Fruit fly (Drosophila melanogaster) whole organism, larva: ENCODE results near the gene inaE.

Experiments used
- noc ChIP-seq: fragments of 200-800 bp; sonication (Bioruptor generic); optimal IDR thresholded peaks from 3 replicates; lab custom pipeline; 2019; ENCODE audit warnings: missing biosample characterization, mild to moderate bottlenecking, missing genetic modification characterization, moderate library complexity

The inaE gene

DNA sequence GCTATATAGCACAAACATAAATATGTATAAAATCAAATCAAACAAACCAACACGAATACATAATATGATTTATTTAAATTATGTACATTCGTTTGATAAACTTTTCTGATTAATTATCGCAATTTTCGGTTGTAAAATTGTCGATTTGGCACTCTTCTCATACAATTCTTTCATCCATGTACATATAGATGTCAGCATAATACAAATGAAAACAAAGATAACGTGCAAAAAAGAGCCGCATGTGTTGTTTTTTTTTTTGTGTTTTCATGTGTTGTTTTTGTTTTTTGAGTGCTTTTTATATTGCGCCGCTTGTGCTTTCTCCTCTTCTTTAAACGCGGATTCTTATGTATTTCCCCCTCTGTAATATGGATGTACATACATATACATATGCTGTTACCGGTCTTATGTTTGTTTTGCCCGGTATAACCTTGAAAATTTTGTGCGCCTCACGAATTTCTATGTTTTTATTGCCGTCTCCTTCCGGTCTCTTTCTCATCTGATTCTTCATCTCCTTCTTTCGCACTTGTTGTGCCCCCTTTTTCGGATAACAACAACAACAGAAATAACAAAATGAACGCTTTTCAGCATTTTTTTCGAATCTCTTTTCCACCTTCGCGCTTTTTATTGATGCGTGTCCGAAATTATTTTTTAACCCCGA, 30.3 kb upstream of the inaE start:
- TF ChIP-seq noc (tag; lab: Kevin White, UChicago), result no peak

DNA sequence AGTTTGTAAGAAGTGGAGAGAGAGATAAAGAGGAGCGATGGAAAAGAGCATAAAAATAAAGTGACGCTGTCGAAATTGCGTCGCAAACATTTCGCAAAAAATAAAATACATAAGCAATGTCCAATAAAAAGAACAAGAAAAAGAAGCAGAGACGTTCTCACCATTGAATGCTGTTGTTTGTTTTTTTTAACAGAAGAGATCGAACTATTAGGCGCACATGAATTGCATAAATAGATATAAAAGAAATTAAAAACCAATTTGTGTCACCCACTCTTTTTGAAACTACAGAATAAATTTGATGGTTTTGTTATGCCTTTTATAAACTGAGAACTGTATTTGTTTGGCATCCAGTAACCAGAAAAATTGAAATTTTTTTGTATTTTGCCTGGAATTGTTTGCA, 29.7 kb upstream of the inaE start:
- no peak for TF ChIP-seq noc (tag; lab: Kevin White, UChicago)

DNA sequence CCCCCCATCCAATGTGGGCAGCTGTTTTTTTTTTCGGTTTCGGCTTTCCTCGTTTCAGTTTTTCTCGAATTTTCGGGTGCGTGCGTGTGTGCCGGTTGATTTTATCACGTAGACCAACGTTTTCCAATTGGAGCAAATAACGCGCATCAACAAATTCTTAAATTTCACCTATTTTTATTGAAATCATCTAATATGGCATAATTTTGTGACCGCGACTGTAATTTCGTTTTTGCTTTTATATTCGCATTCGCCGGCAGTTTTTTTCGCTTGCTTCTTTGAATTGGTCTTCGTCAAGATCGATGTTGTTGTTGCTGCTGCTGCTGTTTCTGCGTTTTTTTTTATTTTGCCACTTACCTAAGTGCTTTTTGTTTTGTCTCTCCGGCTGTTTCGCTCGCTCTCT, 29.0 kb upstream of the inaE start:
- TF ChIP-seq noc (tag; lab: Kevin White, UChicago), result no peak

DNA sequence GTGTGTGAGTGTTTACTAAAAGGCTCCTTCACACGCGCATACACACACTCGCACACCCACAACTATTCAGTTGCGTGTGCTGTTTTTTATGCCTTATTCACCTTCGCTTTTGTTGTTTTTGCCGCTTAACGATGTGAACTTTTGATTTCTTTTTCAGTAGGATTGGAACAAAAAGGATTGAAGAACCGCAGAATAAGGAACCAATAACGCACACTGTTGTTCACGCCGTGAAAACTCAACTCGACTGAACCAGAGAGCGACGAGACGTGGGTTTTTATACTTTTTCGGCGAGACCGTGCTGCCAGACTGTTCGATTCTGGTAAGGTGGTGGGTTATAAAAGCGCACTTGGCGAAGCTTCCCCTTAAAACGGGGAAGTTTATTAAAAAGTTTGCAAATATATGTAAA, 28.4 kb upstream of the inaE start, which contains the start of gene Pdcd4:
Gene Pdcd4 (minus strand): TSS at position 255 of the 406 bp plus-strand sequence.
- no peak for TF ChIP-seq noc (tag; lab: Kevin White, UChicago)

DNA sequence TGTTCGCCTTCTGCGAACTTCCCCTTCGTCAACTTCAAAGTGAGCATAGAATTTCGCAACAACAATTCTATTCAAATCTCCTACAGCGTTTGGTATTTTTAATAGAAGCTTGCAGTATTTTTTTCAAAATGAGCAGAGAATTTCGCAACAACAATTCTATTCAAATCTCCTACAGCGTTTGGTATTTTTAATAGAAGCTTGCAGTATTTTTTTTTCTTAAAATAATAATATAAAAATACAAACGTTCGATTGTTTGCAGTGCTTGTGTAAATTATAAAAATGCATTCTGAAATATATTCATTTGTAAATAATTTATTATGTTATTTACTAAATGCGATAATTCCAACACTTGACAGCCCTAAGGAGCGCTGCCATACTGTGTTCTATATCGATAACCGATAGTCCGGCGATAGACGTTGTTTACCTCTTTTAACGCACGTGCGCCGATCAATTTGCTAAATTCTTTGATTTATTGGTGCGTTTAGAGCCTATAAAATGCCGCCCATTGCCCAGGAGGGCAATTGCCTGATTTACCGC, 26.7 kb upstream of the inaE start, which contains the start of the genes CG32625 and Rtc1:
Gene CG32625 (minus strand): TSS at position 51 of the 537 bp plus-strand sequence.
Gene Rtc1 (plus strand): TSS at position 404 of the 537 bp plus-strand sequence.
- peak; percentile 38 for TF ChIP-seq noc (tag; lab: Kevin White, UChicago)

DNA sequence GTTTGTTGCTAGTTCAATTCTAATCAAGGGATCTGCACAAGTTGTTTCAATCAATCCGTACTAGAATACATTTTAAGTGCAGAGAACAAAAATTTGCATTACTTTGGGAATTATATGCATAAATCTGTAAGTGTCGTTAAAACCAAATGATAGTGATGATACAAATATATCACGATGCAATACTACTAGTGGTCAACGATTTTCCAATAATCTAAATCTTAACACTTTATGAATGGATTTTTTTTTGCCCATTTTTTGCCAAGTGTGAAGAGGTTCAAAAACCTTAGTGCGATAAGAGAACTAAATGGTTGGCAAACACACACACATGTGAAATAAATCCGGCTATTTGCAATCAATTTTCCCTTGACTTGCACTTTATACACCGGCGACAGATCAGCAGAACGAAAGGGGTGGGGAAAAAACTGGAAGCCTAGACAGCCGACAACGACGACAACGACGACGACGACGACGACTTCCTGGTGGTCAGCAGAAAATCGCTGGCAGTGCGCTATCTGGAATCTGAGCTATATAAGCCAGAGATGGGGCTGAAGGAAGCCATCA, 24.4 kb upstream of the inaE start, which contains the start of gene Yp3:
Gene Yp3 (plus strand): TSS at position 558 of the 561 bp plus-strand sequence.
- no peak for TF ChIP-seq noc (tag; lab: Kevin White, UChicago)

DNA sequence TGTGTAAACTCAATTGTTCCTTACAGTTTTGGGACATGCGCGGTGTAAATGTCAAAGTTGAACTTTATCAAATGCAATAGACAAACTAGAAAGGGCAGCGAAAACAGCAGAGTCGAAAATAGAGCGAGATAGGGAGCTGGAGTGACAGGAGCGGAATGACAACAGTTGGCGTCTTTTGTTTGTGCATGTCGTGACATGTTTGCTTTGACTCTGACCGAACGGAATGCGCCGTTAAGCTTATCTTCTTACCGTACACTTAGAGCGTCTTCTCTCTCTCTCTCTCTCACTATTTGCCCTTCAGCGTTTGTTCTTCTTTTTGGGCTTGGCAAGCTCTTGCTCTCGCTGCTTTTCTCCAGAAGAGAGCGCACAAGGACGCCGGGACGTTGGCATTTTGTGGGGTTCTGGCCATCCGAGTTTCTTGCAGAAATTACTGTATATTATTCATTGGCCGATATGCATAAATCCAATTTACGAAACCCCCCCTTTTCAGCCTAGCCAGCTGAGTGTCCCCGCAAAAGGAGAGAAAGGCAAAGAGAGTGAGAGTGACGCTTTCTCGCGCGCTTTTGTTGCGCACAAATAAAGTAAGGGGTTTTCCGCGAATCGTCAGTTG, 21.6 kb upstream of the inaE start:
- TF ChIP-seq noc (tag; lab: Kevin White, UChicago), result no peak

DNA sequence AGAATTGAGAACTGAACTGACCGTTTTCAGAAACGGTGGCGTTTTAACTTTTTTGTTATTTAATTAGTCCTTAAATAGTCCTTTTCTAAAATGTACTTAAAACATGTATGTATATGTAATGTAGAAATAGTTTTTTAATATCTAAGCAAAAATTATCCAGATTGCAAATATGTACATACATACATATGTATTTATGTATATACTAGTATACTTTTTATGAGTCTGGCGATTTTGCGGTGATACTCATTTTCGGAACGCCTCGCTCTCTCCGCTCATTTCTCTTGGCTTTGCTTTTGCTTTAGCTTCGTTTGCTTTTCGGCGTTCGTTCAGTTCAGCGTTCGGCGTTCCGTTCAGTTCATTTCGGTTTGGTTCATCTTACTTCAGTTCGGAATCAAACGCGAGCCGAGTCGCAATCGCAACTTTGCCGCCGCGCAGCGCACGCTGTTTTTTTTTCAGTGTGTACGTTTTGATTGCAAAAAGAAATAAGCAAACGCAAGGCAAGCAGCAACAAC, 21.1 kb upstream of the inaE start, which contains the start of gene rdgB:
Gene rdgB (plus strand): TSS at position 381 of the 512 bp plus-strand sequence.
- peak; percentile 14 for TF ChIP-seq noc (tag; lab: Kevin White, UChicago)

DNA sequence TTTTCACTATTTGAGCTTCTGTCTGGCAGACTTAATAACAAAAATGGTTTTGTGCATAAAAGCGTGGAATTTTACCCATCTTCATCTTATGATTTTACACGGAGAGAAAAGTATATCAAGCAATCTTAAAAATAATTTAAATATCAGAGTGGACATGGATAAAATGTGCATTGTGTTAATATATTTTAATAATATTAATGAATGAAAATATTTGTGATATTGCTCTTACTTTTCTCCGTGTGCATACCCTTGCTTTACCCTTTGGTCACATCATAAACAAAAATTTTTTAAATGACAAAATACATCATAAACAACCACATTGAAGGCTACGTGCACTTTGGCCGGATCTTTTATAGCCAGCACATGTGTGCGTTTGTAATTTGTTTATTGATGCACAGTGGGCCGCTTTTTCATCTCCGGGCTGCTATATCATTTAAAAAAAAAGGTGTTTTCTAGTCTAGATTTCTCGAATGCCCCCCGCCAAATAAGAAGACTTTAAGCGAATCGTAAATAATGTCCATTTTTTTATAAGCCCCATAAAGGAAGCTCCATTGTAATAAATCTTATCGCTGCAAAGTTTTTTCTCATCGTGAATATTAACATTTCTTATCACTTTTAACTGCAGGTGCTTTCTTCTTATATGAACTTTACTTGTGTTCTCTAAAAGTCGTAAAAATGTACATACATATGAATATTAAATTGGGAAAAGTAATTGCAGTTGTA, 19.0 kb upstream of the inaE start:
- peak; percentile 48 for TF ChIP-seq noc (tag; lab: Kevin White, UChicago)

DNA sequence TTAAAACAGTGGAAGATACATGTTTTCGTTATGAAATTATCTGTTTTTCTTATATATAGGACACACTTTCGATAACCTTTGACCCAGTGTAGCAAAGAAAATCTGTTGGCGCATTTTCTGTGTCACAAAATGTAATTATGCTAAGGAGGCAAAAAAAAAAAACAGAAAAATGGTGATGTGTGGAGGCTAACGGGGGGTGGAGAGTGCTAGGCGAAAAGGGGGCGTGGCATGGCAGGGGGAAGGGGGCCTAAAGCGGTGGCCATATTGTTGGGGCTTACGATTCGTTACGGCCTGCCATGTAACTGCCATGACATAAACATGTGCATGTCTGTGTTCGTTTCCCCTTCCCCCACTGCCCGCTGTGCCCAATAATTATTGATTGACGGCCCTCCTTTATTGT, 18.3 kb upstream of the inaE start:
- TF ChIP-seq noc (tag; lab: Kevin White, UChicago), result no peak

DNA sequence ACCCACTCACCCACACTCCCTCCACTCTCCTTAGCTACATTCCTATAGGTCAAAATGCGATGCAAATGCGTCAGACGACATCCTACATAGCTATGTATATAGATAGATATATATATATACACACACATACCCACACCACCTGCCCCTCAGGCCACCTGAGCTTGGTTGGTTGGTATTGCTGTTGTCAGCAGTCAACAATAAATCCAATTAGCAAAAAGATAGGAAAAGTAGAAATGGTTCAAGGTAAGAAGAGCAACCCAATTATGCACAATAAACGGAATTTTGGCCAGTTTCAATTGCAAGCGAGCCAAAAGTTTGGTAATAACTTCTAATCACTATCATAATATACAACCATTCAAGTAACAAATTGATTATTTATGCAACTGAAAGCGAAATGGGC, 17.0 kb upstream of the inaE start:
- no peak for TF ChIP-seq noc (tag; lab: Kevin White, UChicago)

DNA sequence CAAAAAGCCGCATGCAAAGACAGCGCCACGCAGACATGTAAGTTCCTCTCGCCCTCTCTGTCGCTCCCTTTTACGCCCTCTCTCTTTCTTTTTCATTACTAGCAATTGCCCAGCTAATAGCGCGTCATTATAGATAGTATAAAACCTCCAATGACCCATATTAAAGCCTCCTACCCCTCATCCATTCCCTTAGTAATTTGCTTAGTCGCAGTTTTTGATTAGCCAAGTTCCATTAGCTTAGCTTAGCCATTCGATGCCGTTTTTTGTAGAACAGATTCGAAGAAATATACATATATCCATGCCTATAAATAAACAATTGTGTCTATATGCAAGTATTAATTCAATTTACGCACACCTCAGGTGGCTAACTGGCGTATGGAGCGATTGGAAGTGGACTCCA, 12.7 kb upstream of the inaE start:
- TF ChIP-seq noc (tag; lab: Kevin White, UChicago), result no peak

DNA sequence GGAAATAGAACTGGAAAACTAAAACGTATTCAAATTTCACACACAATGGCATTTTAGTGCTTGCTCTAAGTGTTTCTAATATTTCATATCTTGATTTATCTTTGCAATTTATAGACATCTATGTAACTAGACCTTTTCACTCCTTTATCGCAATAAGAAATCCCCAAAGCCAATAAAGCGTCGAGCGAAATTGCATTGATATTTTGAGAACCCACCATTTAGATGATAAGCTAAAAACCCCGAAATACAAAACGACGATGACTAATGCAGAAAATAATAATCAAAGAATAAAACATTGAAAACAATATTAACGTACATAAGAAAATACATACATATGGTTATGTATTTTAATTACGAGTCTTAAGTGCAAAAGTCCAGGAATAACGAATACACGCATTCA, 4.9 kb upstream of the inaE start:
- no peak for TF ChIP-seq noc (tag; lab: Kevin White, UChicago)

DNA sequence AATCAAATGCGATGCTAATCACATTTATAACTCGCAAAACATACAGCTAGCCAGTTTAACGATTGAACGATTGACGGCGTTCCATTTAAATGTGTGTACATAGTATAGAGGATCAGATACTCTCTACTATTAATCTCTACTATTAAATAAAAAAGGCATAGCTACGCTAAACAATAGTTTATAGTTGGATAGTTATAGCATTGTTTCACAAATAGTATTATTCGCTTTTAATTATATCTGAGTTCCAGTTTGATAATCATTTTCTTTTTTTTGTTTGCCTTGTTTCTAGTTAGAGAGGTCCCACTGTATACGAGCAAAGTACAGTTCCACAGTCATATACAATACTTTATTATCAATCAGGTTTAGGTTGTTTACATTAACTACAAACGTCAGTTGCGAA, 3.8 kb upstream of the inaE start:
- peak; percentile 22 for TF ChIP-seq noc (tag; lab: Kevin White, UChicago)

DNA sequence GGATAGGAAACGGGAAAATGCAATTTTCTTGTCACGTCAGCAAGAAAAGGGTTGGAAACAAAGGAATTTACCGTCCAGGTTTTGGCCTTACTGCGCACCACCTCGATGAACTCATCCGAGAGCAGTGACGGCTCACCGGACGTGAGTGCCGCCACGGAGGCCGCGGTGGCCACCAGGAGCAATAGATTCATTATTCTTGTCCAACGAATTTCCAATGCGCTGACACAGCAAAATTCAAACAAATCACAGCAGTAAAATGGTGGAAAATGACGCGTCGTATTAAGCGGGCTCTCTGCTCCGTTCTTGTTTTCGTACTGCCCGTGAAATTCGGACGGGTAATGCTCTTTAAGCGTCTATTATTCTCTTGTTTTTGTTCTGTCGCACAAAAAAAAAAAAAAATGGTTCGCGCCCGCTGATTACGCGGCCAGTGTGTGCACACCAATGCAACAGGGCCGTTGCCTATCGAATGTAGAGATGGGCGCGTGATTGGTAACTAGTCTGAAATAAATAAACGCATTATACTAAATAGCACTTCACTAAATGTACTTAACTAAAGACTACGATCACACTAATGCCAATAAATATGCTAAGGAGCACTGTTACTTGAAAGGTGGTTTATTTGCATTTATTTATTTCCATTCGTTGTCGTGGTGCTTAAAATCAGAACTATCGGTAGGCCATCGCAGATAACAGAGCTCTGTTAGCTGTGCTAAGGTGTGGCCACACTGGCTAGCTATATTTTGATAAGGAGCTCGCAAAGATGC, 1.6 kb upstream of the inaE start, which contains the start of the genes CtsB and amrt:
Gene CtsB (minus strand): TSS at position 432 of the 764 bp plus-strand sequence.
Gene amrt (plus strand): TSS at position 721 of the 764 bp plus-strand sequence.
- TF ChIP-seq noc (tag; lab: Kevin White, UChicago), result peak; percentile 64
